Fruit fly (Drosophila melanogaster) ovary, adult (tissue): ENCODE data around the gene bru1.

Experiments
- CG17801 ChIP-seq: fragments of 200-800 bp; optimal IDR thresholded peaks from 2 replicates; lab custom pipeline; 2019; ENCODE audit warnings: missing biosample characterization, mild to moderate bottlenecking, missing genetic modification characterization, moderate library complexity; ENCODE audit not compliant: partially characterized antibody

Gene bru1

DNA sequence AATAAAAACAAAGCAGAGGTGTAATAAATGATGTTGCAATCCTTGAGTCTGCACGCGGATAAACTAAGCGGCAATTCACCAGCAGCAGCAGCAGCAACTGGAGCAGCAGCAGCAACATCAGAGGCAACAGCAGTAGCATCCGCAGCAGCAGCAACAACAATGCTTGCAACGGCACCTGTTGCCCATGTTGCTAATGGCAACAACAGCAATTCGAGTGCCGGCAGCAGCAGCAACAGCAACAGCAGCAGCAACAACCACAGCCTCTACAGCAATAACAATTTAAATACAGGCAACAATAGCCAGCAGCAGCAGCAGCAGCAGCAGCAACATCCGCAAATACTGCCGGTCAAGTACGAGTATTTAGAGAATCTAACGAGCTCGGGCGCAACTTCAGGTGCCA is 177.2 kb downstream of the bru1 start:
- no peak for TF ChIP-seq CG17801 (GFP tag; lab: Kevin White, UChicago)

DNA sequence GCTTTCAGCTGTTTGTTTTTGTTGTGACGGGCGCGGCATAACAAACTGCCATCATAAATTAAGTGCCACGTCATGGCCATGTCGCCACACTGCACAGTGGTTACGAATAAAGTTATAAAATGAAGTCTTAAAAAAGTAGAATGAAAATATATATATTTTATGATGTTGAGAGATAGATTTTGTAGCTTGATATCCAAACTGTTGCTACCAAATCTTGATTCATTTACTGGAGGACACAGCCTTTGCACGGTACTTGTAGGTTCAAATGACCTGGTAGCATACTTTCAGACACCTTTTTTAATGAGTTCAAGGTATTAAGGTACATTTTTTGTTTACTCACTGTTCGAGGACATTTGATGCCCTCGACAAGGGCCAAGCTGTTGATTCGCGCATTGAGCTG is 179.1 kb downstream of the bru1 start:
- no peak for TF ChIP-seq CG17801 (GFP tag; lab: Kevin White, UChicago)

DNA sequence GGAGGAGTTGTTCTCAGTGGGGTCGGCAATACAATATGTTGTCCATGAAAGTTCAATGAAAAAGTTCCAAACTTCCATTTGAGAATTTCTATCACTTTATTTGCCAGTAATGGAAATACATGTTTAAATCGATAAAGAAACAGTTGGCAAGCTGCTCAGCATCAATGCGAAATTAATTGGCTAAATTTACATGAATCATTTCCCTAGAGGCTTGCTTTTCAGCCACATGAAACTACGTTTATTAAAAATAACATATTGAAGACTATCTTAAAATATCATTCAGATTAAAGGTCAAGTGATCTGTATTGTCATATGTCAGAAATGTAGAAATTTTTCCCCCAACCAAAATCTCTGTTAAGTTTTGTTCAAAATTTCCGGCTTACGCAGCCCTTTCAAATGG is 181.3 kb downstream of the bru1 start, which contains the start of gene CG17010:
Gene CG17010, plus strand, starts transcription at position 301 of the 400 bp plus-strand sequence.
- no peak for TF ChIP-seq CG17801 (GFP tag; lab: Kevin White, UChicago)
